Fruit fly (Drosophila melanogaster) whole organism, embryonic: Measurements from ENCODE around the gene Kaz-m1.

Experiments used
- Ada2b ChIP-seq: fragments of 200-800 bp; sonication (Bioruptor generic); IDR thresholded peaks from 2 replicates; pipeline ENCODE4 v1.3.6; 2022; ENCODE audit warnings: missing biosample characterization, missing genetic modification characterization
- Adf1 ChIP-seq: fragments of 200-800 bp; sonication (Bioruptor generic); IDR thresholded peaks from 2 replicates; pipeline ENCODE4 v1.3.6; 2022; ENCODE audit warnings: missing biosample characterization, missing genetic modification characterization
- BtbVII ChIP-seq: fragments of 200-800 bp; sonication (Bioruptor generic); optimal IDR thresholded peaks from 3 replicates; lab custom pipeline; 2017; ENCODE audit warnings: missing biosample characterization, mild to moderate bottlenecking, missing genetic modification characterization
- CG10321 ChIP-seq: fragments of 200-800 bp; sonication (Bioruptor generic); IDR thresholded peaks from 2 replicates; pipeline ENCODE4 v1.3.6; 2022; ENCODE audit warnings: missing biosample characterization, missing genetic modification characterization
- CG11398 ChIP-seq: fragments of 200-800 bp; sonication (Bioruptor generic); optimal IDR thresholded peaks from 2 replicates; lab custom pipeline; 2016; ENCODE audit warnings: missing biosample characterization, missing genetic modification characterization
- CG12744 ChIP-seq: fragments of 200-800 bp; sonication (Bioruptor generic); optimal IDR thresholded peaks from 2 replicates; lab custom pipeline; 2016; ENCODE audit warnings: missing biosample characterization, missing genetic modification characterization
- CG14667 ChIP-seq: fragments of 200-800 bp; sonication (Bioruptor generic); IDR thresholded peaks from 2 replicates; pipeline ENCODE4 v1.3.6; 2022; ENCODE audit warnings: missing biosample characterization, missing genetic modification characterization
- CG15269 ChIP-seq: fragments of 200-800 bp; sonication (Bioruptor generic); optimal IDR thresholded peaks from 2 replicates; lab custom pipeline; 2018; ENCODE audit warnings: missing biosample characterization, mild to moderate bottlenecking, missing genetic modification characterization, moderate library complexity
- CG15514 ChIP-seq: fragments of 200-800 bp; sonication (Bioruptor generic); optimal IDR thresholded peaks from 3 replicates; lab custom pipeline; 2017; ENCODE audit warnings: missing biosample characterization, missing genetic modification characterization, mild to moderate bottlenecking, moderate library complexity, missing genetic modification reagents
- CG17186 ChIP-seq: fragments of 200-800 bp; sonication (Bioruptor generic); optimal IDR thresholded peaks from 3 replicates; lab custom pipeline; 2017; ENCODE audit warnings: missing biosample characterization, missing genetic modification reagents, missing genetic modification characterization
- CG17612 ChIP-seq: fragments of 200-800 bp; sonication (Bioruptor generic); IDR thresholded peaks from 2 replicates; pipeline ENCODE4 v1.3.6; 2022; ENCODE audit warnings: missing biosample characterization, missing genetic modification characterization
- CG17912 ChIP-seq: fragments of 200-800 bp; sonication (Bioruptor generic); optimal IDR thresholded peaks from 2 replicates; lab custom pipeline; 2018; ENCODE audit warnings: missing biosample characterization, mild to moderate bottlenecking, missing genetic modification characterization
- CG2678 ChIP-seq: fragments of 200-800 bp; sonication (Bioruptor generic); optimal IDR thresholded peaks from 3 replicates; lab custom pipeline; 2019; ENCODE audit warnings: missing biosample characterization, mild to moderate bottlenecking, missing genetic modification characterization, moderate library complexity
- CG2889 ChIP-seq: fragments of 200-800 bp; sonication (Bioruptor generic); IDR thresholded peaks from 3 replicates; pipeline ENCODE4 v1.3.6; 2022; ENCODE audit warnings: missing biosample characterization, missing genetic modification characterization
- CG30020 ChIP-seq: fragments of 200-800 bp; optimal IDR thresholded peaks from 2 replicates; lab custom pipeline; 2019; ENCODE audit warnings: missing biosample characterization, mild to moderate bottlenecking, missing genetic modification characterization, moderate library complexity
- CG42726 ChIP-seq: fragments of 200-800 bp; sonication (Bioruptor generic); IDR thresholded peaks from 2 replicates; pipeline ENCODE4 v1.3.6; 2022; ENCODE audit warnings: missing biosample characterization, missing genetic modification characterization; ENCODE audit not compliant: partially characterized antibody
- CG4282 ChIP-seq: fragments of 200-800 bp; sonication (Bioruptor generic); optimal IDR thresholded peaks from 2 replicates; lab custom pipeline; 2016; ENCODE audit warnings: missing biosample characterization, missing genetic modification characterization
- CG6813 ChIP-seq: fragments of 200-800 bp; sonication (Bioruptor generic); optimal IDR thresholded peaks from 2 replicates; lab custom pipeline; 2017; ENCODE audit warnings: missing biosample characterization, missing genetic modification characterization, mild to moderate bottlenecking, moderate library complexity, missing genetic modification reagents
- CG7556 ChIP-seq: fragments of 200-800 bp; sonication (Bioruptor generic); optimal IDR thresholded peaks from 2 replicates; lab custom pipeline; 2017; ENCODE audit warnings: missing biosample characterization, mild to moderate bottlenecking, missing genetic modification characterization
- CG8478 ChIP-seq: fragments of >200 bp; optimal IDR thresholded peaks from 2 replicates; lab custom pipeline; 2018
- CrebB ChIP-seq: fragments of 200-800 bp; sonication (Bioruptor generic); optimal IDR thresholded peaks from 3 replicates; lab custom pipeline; 2018; ENCODE audit warnings: missing biosample characterization, mild to moderate bottlenecking, missing genetic modification characterization
- Fer2 ChIP-seq: fragments of 200-800 bp; sonication (Bioruptor generic); optimal IDR thresholded peaks from 2 replicates; lab custom pipeline; 2018; ENCODE audit warnings: missing biosample characterization, mild to moderate bottlenecking, missing genetic modification characterization, moderate library complexity
- HHEX ChIP-seq: fragments of 200-800 bp; sonication (Bioruptor generic); optimal IDR thresholded peaks from 3 replicates; lab custom pipeline; 2017; ENCODE audit warnings: missing biosample characterization, mild to moderate bottlenecking, missing genetic modification characterization, missing genetic modification reagents
- HLH54F ChIP-seq: fragments of 200-800 bp; sonication (Bioruptor generic); optimal IDR thresholded peaks from 3 replicates; lab custom pipeline; 2016; ENCODE audit warnings: missing biosample characterization, missing genetic modification characterization
- Hr51 ChIP-seq, 2 experiments: fragments of 200-800 bp; sonication (Bioruptor generic); optimal IDR thresholded peaks; 2 replicates in 1 of 2; 3 replicates in 1 of 2; lab custom pipeline; 2016 to 2018; ENCODE audit warnings: missing biosample characterization in 2 of 2, missing genetic modification characterization in 2 of 2, mild to moderate bottlenecking in 1 of 2, moderate library complexity in 1 of 2
- Meics ChIP-seq: fragments of 200-800 bp; sonication (Bioruptor generic); optimal IDR thresholded peaks from 2 replicates; lab custom pipeline; 2017; ENCODE audit warnings: missing biosample characterization, mild to moderate bottlenecking, missing genetic modification characterization
- NK7.1 ChIP-seq: fragments of 200-800 bp; sonication (Bioruptor generic); optimal IDR thresholded peaks from 3 replicates; lab custom pipeline; 2016; ENCODE audit warnings: missing biosample characterization, missing genetic modification characterization
- Oli ChIP-seq: fragments of 200-800 bp; sonication (Bioruptor generic); optimal IDR thresholded peaks from 2 replicates; lab custom pipeline; 2018; ENCODE audit warnings: missing biosample characterization, mild to moderate bottlenecking, missing genetic modification characterization, moderate library complexity
- Ptx1 ChIP-seq: fragments of 200-800 bp; sonication (Bioruptor generic); IDR thresholded peaks from 2 replicates; pipeline ENCODE4 v1.3.6; 2022; ENCODE audit warnings: missing biosample characterization, missing genetic modification characterization
- Sin3A ChIP-seq: fragments of >200 bp; optimal IDR thresholded peaks from 2 replicates; lab custom pipeline; 2018
- Sox100B ChIP-seq: fragments of 200-800 bp; sonication (Bioruptor generic); optimal IDR thresholded peaks from 3 replicates; lab custom pipeline; 2018; ENCODE audit warnings: missing biosample characterization, mild to moderate bottlenecking, missing genetic modification characterization
- Stat92E ChIP-seq, 3 experiments: fragments of >200 bp in 2 of 3; fragments of 200-800 bp in 1 of 3; sonication (Bioruptor generic) in 1 of 3; optimal IDR thresholded peaks; 2 replicates each; lab custom pipeline; 2017 to 2019; ENCODE audit warnings: missing biosample characterization in 3 of 3, missing genetic modification characterization in 3 of 3, mild to moderate bottlenecking in 1 of 3, moderate library complexity in 1 of 3
- TFAM ChIP-seq: fragments of 200-800 bp; sonication (Bioruptor generic); optimal IDR thresholded peaks from 2 replicates; lab custom pipeline; 2017; ENCODE audit warnings: missing biosample characterization, missing genetic modification characterization, inconsistent platforms
- Taf1 ChIP-seq: fragments of 200-800 bp; sonication (Bioruptor generic); IDR thresholded peaks from 2 replicates; pipeline ENCODE4 v1.3.6; 2022; ENCODE audit warnings: missing biosample characterization, missing genetic modification characterization
- Xrp1 ChIP-seq: fragments of 200-800 bp; sonication (Bioruptor generic); IDR thresholded peaks from 2 replicates; pipeline ENCODE4 v1.3.6; 2022; ENCODE audit warnings: missing biosample characterization, missing genetic modification characterization
- az2 ChIP-seq: fragments of 200-800 bp; sonication (Bioruptor generic); optimal IDR thresholded peaks from 3 replicates; lab custom pipeline; 2016; ENCODE audit warnings: missing biosample characterization, missing genetic modification characterization
- bigmax ChIP-seq: fragments of 200-800 bp; sonication (Bioruptor generic); optimal IDR thresholded peaks from 2 replicates; lab custom pipeline; 2018; ENCODE audit warnings: missing biosample characterization, mild to moderate bottlenecking, missing genetic modification characterization
- cas ChIP-seq: fragments of 200-800 bp; sonication (Bioruptor generic); IDR thresholded peaks from 2 replicates; pipeline ENCODE4 v1.3.6; 2022; ENCODE audit warnings: missing biosample characterization, missing genetic modification characterization
- dmrt99B ChIP-seq: fragments of 200-800 bp; sonication (Bioruptor generic); optimal IDR thresholded peaks from 2 replicates; lab custom pipeline; 2018; ENCODE audit warnings: missing biosample characterization, mild to moderate bottlenecking, missing genetic modification characterization, moderate library complexity
- fd96Cb ChIP-seq: fragments of 200-800 bp; sonication (Bioruptor generic); optimal IDR thresholded peaks from 2 replicates; lab custom pipeline; 2018; ENCODE audit warnings: missing biosample characterization, mild to moderate bottlenecking, missing genetic modification characterization, moderate library complexity
- gcm ChIP-seq: fragments of 200-800 bp; sonication (Bioruptor generic); optimal IDR thresholded peaks from 2 replicates; lab custom pipeline; 2019; ENCODE audit warnings: missing biosample characterization, mild to moderate bottlenecking, missing genetic modification characterization, moderate library complexity
- ham ChIP-seq: fragments of 200-800 bp; sonication (Bioruptor generic); IDR thresholded peaks from 2 replicates; pipeline ENCODE4 v1.3.6; 2022; ENCODE audit warnings: missing biosample characterization, missing genetic modification characterization
- luna ChIP-seq: fragments of 200-800 bp; sonication (Bioruptor generic); optimal IDR thresholded peaks from 2 replicates; lab custom pipeline; 2016; ENCODE audit warnings: missing biosample characterization, missing genetic modification characterization
- nerfin-2 ChIP-seq: fragments of 200-800 bp; sonication (Bioruptor generic); IDR thresholded peaks from 2 replicates; pipeline ENCODE4 v1.3.6; 2022; ENCODE audit warnings: missing biosample characterization, missing genetic modification characterization; ENCODE audit not compliant: partially characterized antibody
- psq ChIP-seq: fragments of 200-800 bp; sonication (Bioruptor generic); optimal IDR thresholded peaks from 2 replicates; lab custom pipeline; 2017; ENCODE audit warnings: missing biosample characterization, missing genetic modification characterization
- salm ChIP-seq: fragments of 200-800 bp; sonication (Bioruptor generic); optimal IDR thresholded peaks from 2 replicates; lab custom pipeline; 2018; ENCODE audit warnings: missing biosample characterization, mild to moderate bottlenecking, missing genetic modification characterization
- sim ChIP-seq: fragments of 200-800 bp; sonication (Bioruptor generic); IDR thresholded peaks from 2 replicates; pipeline ENCODE4 v1.3.6; 2022; ENCODE audit warnings: missing biosample characterization, missing genetic modification characterization
- sisA ChIP-seq: fragments of 200-800 bp; sonication (Bioruptor generic); IDR thresholded peaks from 2 replicates; pipeline ENCODE4 v1.3.6; 2022; ENCODE audit warnings: missing biosample characterization, missing genetic modification characterization
- sob ChIP-seq: fragments of 200-800 bp; sonication (Bioruptor generic); IDR thresholded peaks from 2 replicates; pipeline ENCODE4 v1.3.6; 2022; ENCODE audit warnings: missing biosample characterization, missing genetic modification characterization

Kaz-m1 gene

DNA sequence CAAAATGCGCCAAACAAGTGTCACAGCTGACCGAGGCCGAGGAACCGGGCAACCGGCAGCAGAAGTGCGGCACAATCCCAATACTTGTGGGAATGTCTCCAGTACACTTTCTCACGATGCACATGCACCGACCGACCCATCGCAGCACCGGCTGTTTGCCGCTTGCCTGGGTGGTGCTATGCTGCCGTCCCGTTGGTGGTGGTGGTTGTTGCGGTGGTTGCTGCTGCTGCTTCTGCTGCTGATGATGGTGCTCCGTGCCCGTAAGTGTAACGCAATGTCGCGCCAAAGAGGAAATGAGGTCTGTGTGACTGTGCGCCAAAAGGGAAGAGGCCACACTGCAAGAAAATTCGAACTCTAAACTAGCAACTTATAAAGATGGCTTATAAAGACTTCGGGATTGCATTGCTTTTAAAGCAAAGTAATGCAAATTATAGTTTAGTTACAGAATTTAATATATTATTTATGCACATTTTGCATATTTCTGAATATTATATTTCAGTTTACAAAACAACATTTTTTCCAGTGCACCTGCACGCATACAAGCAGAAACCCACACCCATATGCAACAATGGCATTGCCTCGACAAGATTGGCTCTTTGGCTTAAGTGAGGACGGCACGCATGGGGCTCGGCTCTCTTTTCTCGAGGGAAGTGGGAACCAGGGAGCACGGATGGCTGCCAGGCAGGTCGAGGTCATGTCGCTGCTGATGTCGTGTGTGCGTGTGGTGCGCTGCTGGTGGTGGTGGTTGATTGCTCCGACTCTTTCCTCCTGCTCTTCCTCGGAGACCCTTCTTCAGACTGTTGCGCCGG, 18.1 kb upstream of the Kaz-m1 start, which contains the start of gene CG43116 (continued):
- peak in 1 of 2 experiments; percentile 24 for TF ChIP-seq Hr51 (GFP tag; optimal IDR thresholded peaks at IDR 0.05; lab: Kevin White, UChicago)
- no peak for TF ChIP-seq CG30020
- TF ChIP-seq Taf1 (GFP tag; lab: Robert Waterston, UW): no peak
- peak; percentile 57 for TF ChIP-seq HHEX (GFP tag; lab: Kevin White, UChicago)
- peak; percentile 83 for TF ChIP-seq CG7556
- no peak for TF ChIP-seq ham (GFP tag; lab: Robert Waterston, UW)
- TF ChIP-seq dmrt99B (tag; lab: Kevin White, UChicago): no peak
- no peak for TF ChIP-seq bigmax (GFP tag; lab: Kevin White, UChicago)
- TF ChIP-seq CG42726 (GFP tag; lab: Robert Waterston, UW): 0 out of 2 replicates have a peak, but pooled peaks have one; percentile 3
- no peak for TF ChIP-seq CG10321 (GFP tag; lab: Robert Waterston, UW)
- TF ChIP-seq CG17912 (GFP tag; lab: Kevin White, UChicago): no peak
- TF ChIP-seq sob (GFP tag; lab: Robert Waterston, UW): peak; percentile 55; the same call in 1 of the 2 replicates
- no peak for TF ChIP-seq CG4282 (GFP tag; lab: Kevin White, UChicago)
- peak; percentile 67; the same call in 1 of the 2 replicates for TF ChIP-seq Ada2b (GFP tag; lab: Robert Waterston, UW)
- TF ChIP-seq az2 (GFP tag; lab: Kevin White, UChicago): peak; percentile 91
- TF ChIP-seq CG2889 (GFP tag; lab: Robert Waterston, UW): peak; percentile 24; the same call in 1 of the 3 replicates
- TF ChIP-seq Sin3A: no peak
- TF ChIP-seq CG6813 (GFP tag; lab: Kevin White, UChicago): peak; percentile 76
- no peak for TF ChIP-seq Adf1 (GFP tag; lab: Robert Waterston, UW)
- TF ChIP-seq CG2678 (tag; lab: Kevin White, UChicago): no peak
- peak; percentile 85 for TF ChIP-seq salm (tag; lab: Kevin White, UChicago)
- peak; percentile 78 for TF ChIP-seq CG14667 (GFP tag; lab: Robert Waterston, UW)
- TF ChIP-seq Stat92E (GFP tag; optimal IDR thresholded peaks at IDR 0.05; lab: Kevin White, UChicago): peak in 1 of 3 experiments; percentile 91
- TF ChIP-seq Sox100B (GFP tag; lab: Kevin White, UChicago): no peak
- peak; percentile 98 for TF ChIP-seq Xrp1
- no peak for TF ChIP-seq CG15514
- TF ChIP-seq CG17612 (GFP tag; lab: Robert Waterston, UW): no peak
- no peak for TF ChIP-seq CG15269 (tag; lab: Kevin White, UChicago)
- peak; percentile 80 for TF ChIP-seq Ptx1
- no peak for TF ChIP-seq cas
- peak; percentile 71 for TF ChIP-seq psq (GFP tag; lab: Kevin White, UChicago)
- no peak for TF ChIP-seq Meics (GFP tag; lab: Kevin White, UChicago)
- TF ChIP-seq CrebB (tag; lab: Kevin White, UChicago): peak; percentile 67
- no peak for TF ChIP-seq Fer2
- TF ChIP-seq sim (GFP tag; lab: Robert Waterston, UW): peak; percentile 85
- TF ChIP-seq TFAM (GFP tag; lab: Kevin White, UChicago): peak; percentile 71
- TF ChIP-seq fd96Cb (tag; lab: Kevin White, UChicago): peak; percentile 78
- no peak for TF ChIP-seq CG12744 (GFP tag; lab: Kevin White, UChicago)
- TF ChIP-seq BtbVII (GFP tag; lab: Kevin White, UChicago): no peak
- TF ChIP-seq CG17186 (GFP tag; lab: Kevin White, UChicago): peak; percentile 63
- peak; percentile 35 for TF ChIP-seq CG11398 (GFP tag; lab: Kevin White, UChicago)
- peak; percentile 48 for TF ChIP-seq NK7.1 (GFP tag; lab: Kevin White, UChicago)
- peak; percentile 84 for TF ChIP-seq sisA (GFP tag; lab: Robert Waterston, UW)
- peak; percentile 10 for TF ChIP-seq CG8478 (lab: Kevin White, UChicago)
- TF ChIP-seq nerfin-2: no peak
- peak; percentile 90 for TF ChIP-seq Oli (tag; lab: Kevin White, UChicago)
- TF ChIP-seq luna (GFP tag; lab: Kevin White, UChicago): no peak
- peak; percentile 96 for TF ChIP-seq gcm (GFP tag; lab: Kevin White, UChicago)
- TF ChIP-seq HLH54F (GFP tag; lab: Kevin White, UChicago): peak; percentile 37
